1 fruit fly cellular context compared by ENCODE assay signal in the genomic region with DNA sequence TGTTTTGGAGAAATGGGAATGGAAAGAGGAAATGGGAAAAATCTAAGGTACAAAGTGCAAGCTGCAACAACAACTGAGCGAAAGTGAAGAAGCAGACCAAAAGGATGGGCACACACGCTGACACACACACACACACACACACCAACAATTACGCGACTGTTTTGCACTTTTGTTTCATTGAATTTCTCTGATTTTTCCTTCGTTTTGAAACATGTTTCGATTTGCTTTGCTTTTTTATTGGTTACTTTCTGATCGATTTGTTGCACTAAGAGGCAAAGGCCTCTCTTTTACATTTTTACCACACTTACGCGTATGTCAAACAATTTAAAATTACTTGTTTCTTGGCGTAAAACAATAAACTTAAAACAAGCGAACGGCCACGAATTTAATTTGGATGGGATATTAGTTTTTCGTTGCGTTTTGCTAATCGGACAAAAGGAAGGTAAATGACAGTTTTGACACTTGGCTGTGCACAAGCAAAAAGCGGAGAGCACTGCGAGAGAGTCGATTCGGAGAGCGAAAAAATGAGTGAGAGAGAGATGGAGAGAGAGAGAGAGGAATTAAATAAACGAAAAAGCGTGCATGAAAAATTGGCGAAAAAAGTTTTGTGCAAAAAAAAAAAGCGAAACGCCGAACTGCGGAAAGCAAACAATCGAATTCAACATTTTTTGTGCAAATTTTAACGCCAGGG.
TF ChIP-seq lines count a peak whose summit lies in the region.

No protein-coding gene starts in this region.

TF ChIP-seq in whole organism, embryonic, 481 proteins besides CTCF, POLR2A, EP300 and RAD21 (continued from another document):
- TF ChIP-seq odd (GFP tag; optimal IDR thresholded peaks at IDR 0.05; lab: Kevin White, UChicago) (no peak), CG6813 (GFP tag; optimal IDR thresholded peaks at IDR 0.05; lab: Kevin White, UChicago) (no peak), Dfd (GFP tag; optimal IDR thresholded peaks at IDR 0.05; lab: Kevin White, UChicago) (peak in 1 of 2 experiments; percentile 78), cad (GFP tag; optimal IDR thresholded peaks at IDR 0.05; lab: Kevin White, UChicago) (no peak), D19A (tag; optimal IDR thresholded peaks at IDR 0.05; lab: Kevin White, UChicago) (peak; percentile 8), CG18011 (GFP tag; optimal IDR thresholded peaks at IDR 0.05; lab: Kevin White, UChicago) (no peak), mld (GFP tag; IDR thresholded peaks at IDR 0.05; lab: Robert Waterston, UW; ENCODE audit: partially characterized antibody) (0 out of 3 replicates have a peak, but pooled peaks have one; percentile 9), bsh (GFP tag; optimal IDR thresholded peaks at IDR 0.05; lab: Kevin White, UChicago) (peak in 1 of 2 experiments; percentile 8), sna (GFP tag; IDR thresholded peaks at IDR 0.05; lab: Robert Waterston, UW; ENCODE audit: partially characterized antibody) (peak; percentile 54; the same call in 1 of the 2 replicates), CG11398 (GFP tag; optimal IDR thresholded peaks at IDR 0.05; lab: Kevin White, UChicago) (no peak), CG13287 (GFP tag; IDR thresholded peaks at IDR 0.05; lab: Robert Waterston, UW; ENCODE audit: partially characterized antibody) (peak; percentile 12; the same call in 1 of the 2 replicates), dpn (GFP tag; optimal IDR thresholded peaks at IDR 0.05; lab: Kevin White, UChicago) (no peak), Myb (GFP tag; optimal IDR thresholded peaks at IDR 0.05; lab: Kevin White, UChicago) (no peak), E2f2 (GFP tag; IDR thresholded peaks at IDR 0.05; lab: Robert Waterston, UW) (no peak), CG4820 (GFP tag; optimal IDR thresholded peaks at IDR 0.05; lab: Kevin White, UChicago) (no peak), CG2712 (tag; optimal IDR thresholded peaks at IDR 0.05; lab: Kevin White, UChicago) (no peak), Antp (GFP tag; optimal IDR thresholded peaks at IDR 0.05; lab: Kevin White, UChicago) (no peak), z (GFP tag; IDR thresholded peaks at IDR 0.05; lab: Robert Waterston, UW) (no peak), CG11093 (GFP tag; IDR thresholded peaks at IDR 0.05; lab: Robert Waterston, UW) (no peak), HmgZ (tag; optimal IDR thresholded peaks at IDR 0.05; lab: Kevin White, UChicago) (no peak), Mes4 (GFP tag; optimal IDR thresholded peaks at IDR 0.05; lab: Kevin White, UChicago) (no peak), CHES-1-like (GFP tag; optimal IDR thresholded peaks at IDR 0.05; lab: Kevin White, UChicago) (no peak), CG12744 (GFP tag; optimal IDR thresholded peaks at IDR 0.05; lab: Kevin White, UChicago) (no peak), zfh1 (GFP tag; IDR thresholded peaks at IDR 0.05; lab: Robert Waterston, UW) (no peak), maf-S (GFP tag; optimal IDR thresholded peaks at IDR 0.05; lab: Kevin White, UChicago) (no peak), CoRest (tag; optimal IDR thresholded peaks at IDR 0.05; lab: Kevin White, UChicago) (no peak), Trl (optimal IDR thresholded peaks at IDR 0.05; lab: Kevin White, UChicago) (peak; percentile 96 to 100), Trl (GFP tag; optimal IDR thresholded peaks at IDR 0.05; lab: Kevin White, UChicago) (peak; percentile 3), H15 (GFP tag; IDR thresholded peaks at IDR 0.05; lab: Robert Waterston, UW) (no peak), CG6254 (GFP tag; optimal IDR thresholded peaks at IDR 0.05; lab: Kevin White, UChicago) (peak; percentile 9), Neu2 (GFP tag; optimal IDR thresholded peaks at IDR 0.05; lab: Kevin White, UChicago; ENCODE audit: borderline replicate concordance) (no peak), CG6791 (GFP tag; IDR thresholded peaks at IDR 0.05; lab: Robert Waterston, UW; ENCODE audit: partially characterized antibody) (no peak), CG9609 (GFP tag; optimal IDR thresholded peaks at IDR 0.05; lab: Kevin White, UChicago) (no peak), CG4282 (GFP tag; optimal IDR thresholded peaks at IDR 0.05; lab: Kevin White, UChicago) (no peak), CG10321 (GFP tag; IDR thresholded peaks at IDR 0.05; lab: Robert Waterston, UW) (no peak), h (optimal IDR thresholded peaks at IDR 0.05; lab: Kevin White, UChicago) (no peak), nau (GFP tag; optimal IDR thresholded peaks at IDR 0.05; lab: Kevin White, UChicago) (no peak), CG2202 (tag; optimal IDR thresholded peaks at IDR 0.05; lab: Kevin White, UChicago) (no peak), Dek (tag; optimal IDR thresholded peaks at IDR 0.05; lab: Kevin White, UChicago) (no peak), wdn (GFP tag; IDR thresholded peaks at IDR 0.05; lab: Robert Waterston, UW) (no peak), pb (GFP tag; optimal IDR thresholded peaks at IDR 0.05; lab: Kevin White, UChicago) (no peak), nom (GFP tag; optimal IDR thresholded peaks at IDR 0.05; lab: Kevin White, UChicago) (peak; percentile 58), Med (GFP tag; lab: Kevin White, UChicago) (peak; percentile 16), dan (GFP tag; IDR thresholded peaks at IDR 0.05; lab: Robert Waterston, UW) (no peak), kah (GFP tag; optimal IDR thresholded peaks at IDR 0.05; lab: Kevin White, UChicago) (no peak), CG15479 (GFP tag; optimal IDR thresholded peaks at IDR 0.05; lab: Kevin White, UChicago) (peak; percentile 69), CG14965 (GFP tag; optimal IDR thresholded peaks at IDR 0.05; lab: Kevin White, UChicago; ENCODE audit: borderline replicate concordance) (no peak), pros (GFP tag; optimal IDR thresholded peaks at IDR 0.05; lab: Kevin White, UChicago) (no peak), CG10431 (GFP tag; optimal IDR thresholded peaks at IDR 0.05; lab: Kevin White, UChicago) (no peak), lbe (GFP tag; optimal IDR thresholded peaks at IDR 0.05; lab: Kevin White, UChicago) (peak; percentile 32), sens (GFP tag; lab: Kevin White, UChicago) (peak; percentile 77), al (GFP tag; IDR thresholded peaks at IDR 0.05; lab: Robert Waterston, UW) (no peak), CG6689 (GFP tag; IDR thresholded peaks at IDR 0.05; lab: Robert Waterston, UW) (no peak), esg (GFP tag; conservative IDR thresholded peaks at IDR 0.05; lab: Robert Waterston, UW) (no peak), CG18619 (GFP tag; optimal IDR thresholded peaks at IDR 0.05; lab: Kevin White, UChicago) (no peak), br (optimal IDR thresholded peaks at IDR 0.05; lab: Kevin White, UChicago) (no peak), PHDP (tag; optimal IDR thresholded peaks at IDR 0.05; lab: Kevin White, UChicago) (peak; percentile 5), CG7271 (tag; optimal IDR thresholded peaks at IDR 0.05; lab: Kevin White, UChicago) (no peak), Stat92E (GFP tag; optimal IDR thresholded peaks at IDR 0.05; lab: Kevin White, UChicago) (no peak), lov (optimal IDR thresholded peaks at IDR 0.05; lab: Kevin White, UChicago) (no peak), lov (GFP tag; IDR thresholded peaks at IDR 0.05; lab: Robert Waterston, UW) (no peak), lola (GFP tag; optimal IDR thresholded peaks at IDR 0.05; lab: Kevin White, UChicago) (no peak), CG13424 (tag; optimal IDR thresholded peaks at IDR 0.05; lab: Kevin White, UChicago) (no peak), CG17385 (GFP tag; optimal IDR thresholded peaks at IDR 0.05; lab: Kevin White, UChicago) (peak; percentile 40), CG34224 (GFP tag; IDR thresholded peaks at IDR 0.05; lab: Robert Waterston, UW; ENCODE audit: partially characterized antibody) (peak; percentile 41; the same call in 2 of the 3 replicates), gce (GFP tag; IDR thresholded peaks at IDR 0.05; lab: Robert Waterston, UW) (no peak), Hmr (GFP tag; optimal IDR thresholded peaks at IDR 0.05; lab: Kevin White, UChicago) (no peak), CG4730 (GFP tag; IDR thresholded peaks at IDR 0.05; lab: Robert Waterston, UW) (no peak), sima (GFP tag; optimal IDR thresholded peaks at IDR 0.05; lab: Kevin White, UChicago) (no peak), Gsc (GFP tag; IDR thresholded peaks at IDR 0.05; lab: Robert Waterston, UW) (no peak), CG10565 (GFP tag; optimal IDR thresholded peaks at IDR 0.05; lab: Kevin White, UChicago) (no peak), Pdp1 (GFP tag; optimal IDR thresholded peaks at IDR 0.05; lab: Kevin White, UChicago) (no peak), MBD-R2 (GFP tag; IDR thresholded peaks at IDR 0.05; lab: Robert Waterston, UW) (no peak), onecut (GFP tag; IDR thresholded peaks at IDR 0.05; lab: Robert Waterston, UW) (peak; percentile 28; the same call in 1 of the 2 replicates), CG17568 (GFP tag; optimal IDR thresholded peaks at IDR 0.05; lab: Kevin White, UChicago) (no peak), Ets97D (GFP tag; optimal IDR thresholded peaks at IDR 0.05; lab: Kevin White, UChicago) (no peak), CG9797 (GFP tag; optimal IDR thresholded peaks at IDR 0.05; lab: Kevin White, UChicago) (no peak), ci (GFP tag; IDR thresholded peaks at IDR 0.05; lab: Robert Waterston, UW) (0 out of 3 replicates have a peak, but pooled peaks have one; percentile 5), bbx (GFP tag; IDR thresholded peaks at IDR 0.05; lab: Robert Waterston, UW; ENCODE audit: partially characterized antibody) (no peak), HmgD (GFP tag; optimal IDR thresholded peaks at IDR 0.05; lab: Kevin White, UChicago) (no peak), tap (tag; optimal IDR thresholded peaks at IDR 0.05; lab: Kevin White, UChicago) (no peak), Dip3 (GFP tag; optimal IDR thresholded peaks at IDR 0.05; lab: Kevin White, UChicago) (no peak), da (GFP tag; optimal IDR thresholded peaks at IDR 0.05; lab: Kevin White, UChicago) (no peak)
TF ChIP-seq in whole organism, embryonic: peak in this region for 26.
